Fruit fly (Drosophila melanogaster) Kc167 (cell line): ENCODE measurements around the gene CG17982.

ENCODE experiments used
- Myc ChIP-seq: fragments of >200 bp; optimal IDR thresholded peaks from 2 replicates; lab custom pipeline; 2017; ENCODE audit warnings: missing external identifiers
- Sin3A ChIP-seq: fragments of >200 bp; optimal IDR thresholded peaks from 2 replicates; lab custom pipeline; 2018; ENCODE audit warnings: missing external identifiers
- h ChIP-seq: fragments of >200 bp; optimal IDR thresholded peaks from 3 replicates; lab custom pipeline; 2018; ENCODE audit warnings: missing external identifiers
- insv ChIP-seq: fragments of >200 bp; optimal IDR thresholded peaks from 3 replicates; lab custom pipeline; 2018; ENCODE audit warnings: missing external identifiers
- psq ChIP-seq: fragments of >200 bp; optimal IDR thresholded peaks from 2 replicates; lab custom pipeline; 2017; ENCODE audit warnings: missing external identifiers
- ttk ChIP-seq: sonication (Bioruptor generic); optimal IDR thresholded peaks from 2 replicates; lab custom pipeline; 2017; ENCODE audit warnings: missing external identifiers

CG17982 gene

dm6 chrX:8114476-8115342 lies 28.9 kb downstream of the CG17982 start:
- TF ChIP-seq Sin3A (no peak), psq (lab: Kevin White, UChicago) (no peak), ttk (lab: Kevin White, UChicago) (no peak)

- TF ChIP-seq Myc (lab: Kevin White, UChicago) (no peak), h (lab: Kevin White, UChicago) (no peak), psq (lab: Kevin White, UChicago) (no peak), insv (no peak), Sin3A (no peak), ttk (lab: Kevin White, UChicago) (no peak)
Measured at dm6 chrX:8113386-8114279, 30.0 kb downstream of the CG17982 start.

- TF ChIP-seq ttk (lab: Kevin White, UChicago), result no peak
- no peak for TF ChIP-seq Sin3A
- TF ChIP-seq h (lab: Kevin White, UChicago), result no peak
- TF ChIP-seq insv, result no peak
- TF ChIP-seq Myc (lab: Kevin White, UChicago), result no peak
- no peak for TF ChIP-seq psq (lab: Kevin White, UChicago)
Measured at dm6 chrX:8112715-8113114, 30.9 kb downstream of the CG17982 start.

- no peak for TF ChIP-seq ttk (lab: Kevin White, UChicago)
Measured at dm6 chrX:8110984-8111383, 32.7 kb downstream of the CG17982 start.

DNA sequence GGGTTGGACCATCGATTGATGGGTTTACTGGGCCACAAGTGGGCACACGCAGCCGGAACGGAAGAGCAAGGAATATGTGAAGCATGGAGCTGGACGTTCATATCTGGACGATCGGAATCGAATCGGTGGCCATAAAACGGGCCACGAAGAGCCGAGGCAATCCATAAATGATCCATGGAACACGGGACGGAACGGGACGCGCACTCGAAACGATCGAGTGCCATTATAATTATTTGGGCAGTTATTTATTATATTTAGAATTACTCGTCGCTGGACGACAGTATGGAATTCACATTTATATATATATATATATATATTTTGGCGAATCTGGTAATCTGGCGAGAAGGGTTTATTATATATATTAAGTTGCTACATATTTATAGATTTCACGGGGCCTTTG lies 35.7 kb downstream of the CG17982 start:
- no peak for TF ChIP-seq ttk (lab: Kevin White, UChicago)
- TF ChIP-seq Sin3A, result no peak
- no peak for TF ChIP-seq h (lab: Kevin White, UChicago)

- TF ChIP-seq h (lab: Kevin White, UChicago) (no peak), Sin3A (no peak), psq (lab: Kevin White, UChicago) (no peak), ttk (lab: Kevin White, UChicago) (no peak), insv (no peak), Myc (lab: Kevin White, UChicago) (no peak)
Measured at dm6 chrX:8106281-8107050, 37.2 kb downstream of the CG17982 start.

DNA sequence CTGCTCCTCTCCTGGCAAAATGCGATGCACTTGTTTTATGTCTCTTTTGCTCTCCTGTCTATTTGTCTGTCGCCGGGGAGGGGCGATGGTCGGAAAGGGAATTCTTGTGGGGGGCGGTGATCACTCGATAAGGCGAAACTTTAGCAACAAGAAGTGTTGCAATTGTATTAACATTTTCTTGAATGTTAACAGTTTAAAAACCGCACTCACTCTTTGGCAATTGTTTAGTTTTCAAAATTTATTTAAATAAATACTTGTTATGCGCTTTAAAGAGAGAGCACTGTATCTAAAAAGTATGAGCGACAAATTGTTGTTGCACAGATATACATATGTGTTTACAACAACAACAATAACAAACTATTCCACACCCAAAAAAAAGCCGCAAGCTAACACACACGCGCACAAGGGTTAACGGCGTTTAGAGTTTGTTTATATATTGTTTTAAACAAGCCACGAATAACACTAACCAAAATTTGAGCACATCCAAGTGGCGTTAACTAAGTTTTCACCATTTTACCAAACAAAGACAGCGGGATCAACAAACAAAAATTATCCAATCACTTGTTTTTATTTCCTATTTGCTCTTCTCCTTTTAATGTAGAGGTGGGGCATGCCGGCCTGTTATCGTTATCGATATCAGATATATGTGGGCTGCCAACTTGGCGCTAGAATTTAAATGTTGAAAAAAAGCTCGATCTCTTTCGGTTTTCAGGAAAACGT lies 42.0 kb downstream of the CG17982 start, which contains the start of gene CG2258:
Gene CG2258, minus strand, starts transcription at position 617 of the 720 bp plus-strand sequence.
- TF ChIP-seq insv (no peak), ttk (lab: Kevin White, UChicago) (no peak), h (lab: Kevin White, UChicago) (no peak), Sin3A (no peak), Myc (lab: Kevin White, UChicago) (no peak), psq (lab: Kevin White, UChicago) (no peak)

dm6 chrX:8100826-8101079 lies 42.9 kb downstream of the CG17982 start:
- no peak for TF ChIP-seq Myc (lab: Kevin White, UChicago)
- no peak for TF ChIP-seq insv
- TF ChIP-seq h (lab: Kevin White, UChicago), result no peak
- no peak for TF ChIP-seq psq (lab: Kevin White, UChicago)
- TF ChIP-seq ttk (lab: Kevin White, UChicago), result no peak
- no peak for TF ChIP-seq Sin3A

- no peak for TF ChIP-seq insv
- no peak for TF ChIP-seq Sin3A
- no peak for TF ChIP-seq psq (lab: Kevin White, UChicago)
- no peak for TF ChIP-seq ttk (lab: Kevin White, UChicago)
- TF ChIP-seq Myc (lab: Kevin White, UChicago), result no peak
- no peak for TF ChIP-seq h (lab: Kevin White, UChicago)
Measured at dm6 chrX:8100026-8100825, 43.4 kb downstream of the CG17982 start.

DNA sequence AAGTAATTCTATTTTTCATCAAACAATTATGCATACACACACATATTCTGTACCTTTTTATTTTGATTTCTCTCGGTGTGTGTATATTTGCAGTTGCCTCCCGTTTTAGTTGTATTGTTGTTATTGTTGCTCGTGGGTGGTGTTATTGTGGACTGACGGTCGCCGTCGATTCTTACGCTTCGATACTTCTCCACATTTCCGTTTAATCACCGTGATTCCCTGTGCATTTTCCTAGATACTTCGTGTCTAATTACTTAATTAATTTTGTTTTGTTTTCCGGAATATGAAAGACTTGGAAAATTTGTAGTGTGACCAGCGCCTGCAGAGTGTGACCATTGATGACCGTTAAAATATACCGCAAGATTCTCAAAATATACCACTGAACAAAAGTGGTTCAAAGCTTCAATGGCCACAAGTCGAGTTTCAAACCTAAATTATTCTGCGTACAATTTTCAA lies 49.9 kb downstream of the CG17982 start, which contains the start of gene UbcE2H:
Gene UbcE2H, minus strand, starts transcription at position 343 of the 456 bp plus-strand sequence.
- no peak for TF ChIP-seq Myc (lab: Kevin White, UChicago)
- no peak for TF ChIP-seq h (lab: Kevin White, UChicago)
- no peak for TF ChIP-seq ttk (lab: Kevin White, UChicago)
- no peak for TF ChIP-seq psq (lab: Kevin White, UChicago)
- TF ChIP-seq insv, result no peak
- no peak for TF ChIP-seq Sin3A
